Worm (Caenorhabditis elegans) whole organism, L1 larva: ENCODE data around the gene lys-6.
A peak's percentile ranks its signal among the peaks of the same experiment; 100 is the strongest.

Experiments
- Y116A8C.19 ChIP-seq: sonication (generic microtip); optimal IDR thresholded peaks from 2 replicates; lab custom pipeline; 2016; ENCODE audit warnings: missing compliant biosample characterization, missing genetic modification characterization, borderline replicate concordance
- alr-1 ChIP-seq: fragments of 200-800 bp; sonication (Bioruptor generic); optimal IDR thresholded peaks from 2 replicates; lab custom pipeline; 2018; ENCODE audit warnings: borderline replicate concordance, mild to moderate bottlenecking, missing genetic modification characterization, missing compliant biosample characterization
- ama-1 ChIP-seq: fragments of 150-350 bp; optimal IDR thresholded peaks from 2 replicates; lab custom pipeline; 2014
- ceh-8 ChIP-seq: fragments of 200-800 bp; sonication (Bioruptor generic); optimal IDR thresholded peaks from 2 replicates; lab custom pipeline; 2018; ENCODE audit warnings: mild to moderate bottlenecking, missing genetic modification characterization, moderate library complexity, missing compliant biosample characterization
- ceh-82 ChIP-seq, 3 experiments: fragments of 150-350 bp in 1 of 3; sonication (generic microtip) in 2 of 3; optimal IDR thresholded peaks; 2 replicates each; lab custom pipeline; 2014 to 2017; ENCODE audit warnings: missing biosample characterization in 3 of 3, missing genetic modification characterization in 3 of 3
- ceh-90 ChIP-seq: sonication (generic microtip); optimal IDR thresholded peaks from 2 replicates; lab custom pipeline; 2016; ENCODE audit warnings: missing genetic modification characterization, missing compliant biosample characterization
- dsc-1 ChIP-seq: sonication (generic microtip); optimal IDR thresholded peaks from 2 replicates; lab custom pipeline; 2016; ENCODE audit warnings: mild to moderate bottlenecking, missing genetic modification characterization, missing compliant biosample characterization
- efl-1 ChIP-seq, 4 experiments: fragments of 150-350 bp; optimal IDR thresholded peaks in 3 of 4; peaks in 1 of 4; 1 replicate in 1 of 4; 2 replicates in 3 of 4; lab custom pipeline; 2014; ENCODE audit warnings: missing biosample characterization in 2 of 4, missing genetic modification characterization in 2 of 4, missing genetic modification reagents in 2 of 4
- egl-13 ChIP-seq: sonication (generic microtip); optimal IDR thresholded peaks from 2 replicates; lab custom pipeline; 2016; ENCODE audit warnings: missing genotype, missing genetic modification reagents, missing genetic modification characterization, missing compliant biosample characterization
- elt-2 ChIP-seq: sonication (generic microtip); optimal IDR thresholded peaks from 2 replicates; lab custom pipeline; 2016; ENCODE audit warnings: missing genetic modification characterization, mild to moderate bottlenecking, inconsistent platforms, missing compliant biosample characterization, missing genetic modification reagents
- elt-3 ChIP-seq, 6 experiments: fragments of 150-350 bp in 1 of 6; sonication (generic microtip); optimal IDR thresholded peaks; 2 replicates each; lab custom pipeline; 2017 to 2018; ENCODE audit warnings: missing biosample characterization in 6 of 6, missing genetic modification characterization in 6 of 6, inconsistent platforms in 1 of 6
- hlh-17 ChIP-seq: fragments of 200-800 bp; sonication (Bioruptor generic); optimal IDR thresholded peaks from 2 replicates; lab custom pipeline; 2018; ENCODE audit warnings: missing genetic modification characterization, mild to moderate bottlenecking, missing compliant biosample characterization, moderate library complexity, borderline replicate concordance
- hlh-4 ChIP-seq: sonication (generic microtip); optimal IDR thresholded peaks from 2 replicates; lab custom pipeline; 2016; ENCODE audit warnings: mild to moderate bottlenecking, missing genetic modification characterization, missing compliant biosample characterization
- hpl-2 ChIP-seq: fragments of 150-350 bp; optimal IDR thresholded peaks from 2 replicates; lab custom pipeline; 2014; ENCODE audit warnings: missing biosample characterization, missing genetic modification reagents, missing genetic modification characterization
- lin-14 ChIP-seq: fragments of 200-800 bp; sonication (Bioruptor generic); optimal IDR thresholded peaks from 2 replicates; lab custom pipeline; 2018; ENCODE audit warnings: mild to moderate bottlenecking, missing genetic modification characterization, moderate library complexity, missing compliant biosample characterization
- lin-35 ChIP-seq, 2 experiments: fragments of 150-350 bp; optimal IDR thresholded peaks; 2 replicates each; lab custom pipeline; 2014; ENCODE audit warnings: missing biosample characterization in 2 of 2, missing genetic modification characterization in 2 of 2, missing genetic modification reagents in 2 of 2
- lin-39 ChIP-seq: fragments of 150-350 bp; optimal IDR thresholded peaks from 2 replicates; lab custom pipeline; 2014; ENCODE audit warnings: missing biosample characterization, missing genetic modification reagents, missing genetic modification characterization
- lsy-2 ChIP-seq, 2 experiments: fragments of 150-350 bp; optimal IDR thresholded peaks; 2 replicates each; lab custom pipeline; 2014; ENCODE audit warnings: missing biosample characterization in 2 of 2, missing genetic modification characterization in 2 of 2
- mab-9 ChIP-seq: fragments of 200-800 bp; sonication (Bioruptor generic); IDR thresholded peaks from 2 replicates; pipeline ENCODE4 v1.3.6; 2022; ENCODE audit warnings: missing genetic modification reagents, missing genetic modification characterization, missing compliant biosample characterization
- mep-1 ChIP-seq: fragments of 150-350 bp; optimal IDR thresholded peaks from 2 replicates; lab custom pipeline; 2014; ENCODE audit warnings: missing biosample characterization, missing genetic modification characterization
- nhr-12 ChIP-seq: sonication (generic microtip); optimal IDR thresholded peaks from 2 replicates; lab custom pipeline; 2017; ENCODE audit warnings: missing biosample characterization, missing genetic modification characterization
- nhr-47 ChIP-seq: sonication (generic microtip); optimal IDR thresholded peaks from 2 replicates; lab custom pipeline; 2016; ENCODE audit warnings: mild to moderate bottlenecking, missing genetic modification characterization, moderate library complexity, missing compliant biosample characterization
- nhr-71 ChIP-seq: sonication (generic microtip); optimal IDR thresholded peaks from 2 replicates; lab custom pipeline; 2016; ENCODE audit warnings: mild to moderate bottlenecking, missing genetic modification characterization, moderate library complexity, missing compliant biosample characterization
- nhr-76 ChIP-seq: sonication (generic microtip); optimal IDR thresholded peaks from 2 replicates; lab custom pipeline; 2017; ENCODE audit warnings: missing biosample characterization, missing genetic modification characterization
- nhr-85 ChIP-seq: sonication (generic microtip); peaks from one replicate; lab custom pipeline; 2016; ENCODE audit warnings: missing genetic modification characterization, inconsistent platforms, missing compliant biosample characterization
- pag-3 ChIP-seq: sonication (generic microtip); optimal IDR thresholded peaks from 2 replicates; lab custom pipeline; 2017; ENCODE audit warnings: missing genetic modification characterization, mild to moderate bottlenecking, missing compliant biosample characterization, antibody characterized with exemption, borderline replicate concordance; ENCODE audit not compliant: insufficient read depth
- pqm-1 ChIP-seq: sonication (generic microtip); optimal IDR thresholded peaks from 3 replicates; lab custom pipeline; 2017; ENCODE audit warnings: missing biosample characterization, missing genetic modification characterization
- rnt-1 ChIP-seq: sonication (generic microtip); optimal IDR thresholded peaks from 2 replicates; lab custom pipeline; 2016; ENCODE audit warnings: mild to moderate bottlenecking, missing genetic modification characterization, moderate library complexity, missing compliant biosample characterization
- skn-1 ChIP-seq: fragments of 150-350 bp; optimal IDR thresholded peaks from 2 replicates; lab custom pipeline; 2014; ENCODE audit warnings: missing biosample characterization, missing genetic modification characterization
- snpc-4 ChIP-seq: fragments of 150-350 bp; optimal IDR thresholded peaks from 2 replicates; lab custom pipeline; 2014; ENCODE audit warnings: missing biosample characterization, missing genetic modification characterization
- sox-4 ChIP-seq: sonication (generic microtip); optimal IDR thresholded peaks from 2 replicates; lab custom pipeline; 2016; ENCODE audit warnings: missing genetic modification characterization, missing compliant biosample characterization
- sptf-1 ChIP-seq: fragments of 150-350 bp; optimal IDR thresholded peaks from 2 replicates; lab custom pipeline; 2014; ENCODE audit warnings: missing biosample characterization, missing genetic modification characterization
- swsn-7 ChIP-seq: sonication (generic microtip); optimal IDR thresholded peaks from 2 replicates; lab custom pipeline; 2016; ENCODE audit warnings: missing genetic modification characterization, missing compliant biosample characterization
- tlp-1 ChIP-seq: fragments of 150-350 bp; optimal IDR thresholded peaks from 2 replicates; lab custom pipeline; 2014; ENCODE audit warnings: missing biosample characterization, missing genetic modification characterization
- xbp-1 ChIP-seq: sonication (generic microtip); optimal IDR thresholded peaks from 2 replicates; lab custom pipeline; 2016; ENCODE audit warnings: missing genetic modification characterization, missing compliant biosample characterization

The lys-6 gene

DNA sequence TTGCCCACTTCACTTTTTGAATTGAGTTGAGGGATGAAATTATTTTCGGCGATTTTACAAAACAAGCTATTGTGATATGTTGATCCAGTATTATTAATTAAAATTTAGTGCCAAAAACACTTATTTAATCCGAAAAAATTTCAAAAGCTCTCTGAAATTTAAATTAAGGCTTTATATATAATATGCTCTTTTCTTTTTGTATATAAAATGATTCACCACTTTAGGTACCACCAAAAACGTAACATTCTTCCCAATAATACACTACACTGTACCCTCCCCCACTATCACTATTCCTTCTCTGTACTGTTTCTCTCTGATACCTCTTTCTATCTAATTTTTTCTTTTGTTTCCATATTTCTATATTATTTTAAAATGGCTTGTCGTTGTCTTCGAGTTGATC, 16.1 kb upstream of the lys-6 start, which contains the start of gene prx-2:
Gene prx-2, plus strand, starts transcription at position 301 of the 400 bp plus-strand sequence.
- no peak for TF ChIP-seq mep-1 (tag; lab: Kevin White, UChicago)
- no peak for TF ChIP-seq ceh-90 (tag; lab: Kevin White, UChicago)
- no peak for TF ChIP-seq pag-3 (tag; lab: Kevin White, UChicago)
- TF ChIP-seq lin-39 (tag; lab: Kevin White, UChicago), result no peak
- TF ChIP-seq efl-1 (optimal IDR thresholded peaks at IDR 0.05; lab: Kevin White, UChicago), result no peak
- TF ChIP-seq efl-1 (GFP tag; optimal IDR thresholded peaks at IDR 0.05 in 1 of 2; lab: Kevin White, UChicago), result no peak
- TF ChIP-seq nhr-85, result no peak
- no peak for TF ChIP-seq alr-1
- no peak for TF ChIP-seq skn-1 (tag; lab: Kevin White, UChicago)
- TF ChIP-seq hlh-17, result no peak
- TF ChIP-seq lin-35 (GFP tag; optimal IDR thresholded peaks at IDR 0.05; lab: Kevin White, UChicago), result no peak
- no peak for TF ChIP-seq nhr-76 (tag; lab: Kevin White, UChicago)
- no peak for TF ChIP-seq Y116A8C.19 (tag; lab: Kevin White, UChicago)
- no peak for TF ChIP-seq sptf-1 (tag; lab: Kevin White, UChicago)
- TF ChIP-seq hpl-2 (GFP tag; lab: Kevin White, UChicago), result no peak
- no peak for TF ChIP-seq elt-3 (tag; optimal IDR thresholded peaks at IDR 0.05; lab: Kevin White, UChicago)

DNA sequence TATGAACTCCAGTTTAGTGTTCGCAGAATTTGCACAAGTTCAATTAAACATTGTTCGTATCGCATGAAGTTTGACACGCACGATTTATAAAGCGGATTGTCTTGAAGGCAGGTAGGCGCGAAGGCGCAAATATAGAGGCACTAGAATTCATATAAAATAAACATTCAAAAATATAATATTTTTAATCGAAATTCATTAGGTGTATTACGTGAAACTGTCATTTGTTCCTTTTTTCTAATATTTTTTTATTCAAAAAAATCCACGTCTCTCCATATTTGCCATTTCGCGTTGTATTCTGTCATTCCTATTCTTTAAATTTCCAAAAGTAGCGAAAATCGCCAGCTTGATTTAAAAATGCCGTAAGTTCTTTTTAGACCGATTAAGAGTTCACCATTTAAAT, 14.1 kb upstream of the lys-6 start, which contains the start of gene ZK809.1:
Gene ZK809.1, plus strand, starts transcription at position 301 of the 400 bp plus-strand sequence.
- TF ChIP-seq ceh-90 (tag; lab: Kevin White, UChicago), result no peak
- no peak for TF ChIP-seq nhr-47 (tag; lab: Kevin White, UChicago)
- no peak for TF ChIP-seq efl-1 (optimal IDR thresholded peaks at IDR 0.05; lab: Kevin White, UChicago)
- no peak for TF ChIP-seq efl-1 (GFP tag; optimal IDR thresholded peaks at IDR 0.05 in 1 of 2; lab: Kevin White, UChicago)

DNA sequence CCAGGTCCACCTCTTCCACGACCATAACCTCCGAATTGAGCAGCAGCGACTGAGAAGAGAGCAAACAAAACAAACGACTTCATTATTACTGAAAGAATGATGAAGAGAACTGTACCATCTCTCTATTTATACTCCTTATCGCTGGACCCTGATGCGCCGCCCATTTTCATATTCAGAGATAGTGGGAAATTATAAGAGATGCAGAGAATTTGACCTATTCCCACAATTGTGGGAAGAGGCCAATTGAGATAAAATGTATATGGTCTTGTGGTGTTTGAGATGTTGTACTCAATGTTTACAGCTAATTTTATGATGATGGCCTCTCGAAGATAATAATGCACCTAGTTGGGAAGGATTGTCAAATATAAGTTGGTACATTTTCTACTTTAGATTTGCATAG, 13.2 kb upstream of the lys-6 start, which contains the start of gene ttr-50:
Gene ttr-50, minus strand, starts transcription at position 101 of the 400 bp plus-strand sequence.
- TF ChIP-seq egl-13 (tag; lab: Kevin White, UChicago) (no peak), pqm-1 (tag; lab: Kevin White, UChicago) (no peak), tlp-1 (tag; lab: Kevin White, UChicago) (no peak), lsy-2 (tag; optimal IDR thresholded peaks at IDR 0.05; lab: Kevin White, UChicago) (no peak), skn-1 (tag; lab: Kevin White, UChicago) (no peak), dsc-1 (tag; lab: Kevin White, UChicago) (no peak), lin-39 (tag; lab: Kevin White, UChicago) (no peak), ceh-8 (GFP tag; lab: Kevin White, UChicago) (no peak), lin-35 (GFP tag; optimal IDR thresholded peaks at IDR 0.05; lab: Kevin White, UChicago) (no peak), nhr-12 (no peak), snpc-4 (no peak), xbp-1 (tag; lab: Kevin White, UChicago) (no peak)

DNA sequence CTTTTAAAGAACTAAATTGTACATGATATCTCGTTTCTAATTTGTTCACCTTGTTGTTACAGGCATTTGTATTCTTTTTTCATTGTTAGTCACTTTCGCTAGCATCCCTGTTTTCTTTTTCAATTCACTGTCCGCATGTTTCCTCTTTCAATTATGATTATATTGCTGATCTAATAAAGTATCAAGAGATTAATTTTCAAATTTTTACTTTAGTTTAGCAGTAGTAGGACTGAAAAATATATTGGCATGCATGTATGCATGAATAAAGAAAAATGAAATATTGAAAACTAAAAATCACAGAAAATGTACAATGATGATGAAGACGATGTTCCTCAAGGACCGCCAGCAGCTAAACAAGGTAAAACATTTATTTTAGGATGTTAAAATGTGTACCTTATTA, 10.3 kb upstream of the lys-6 start, which contains the start of gene rbm-17:
Gene rbm-17, plus strand, starts transcription at position 301 of the 400 bp plus-strand sequence.
- TF ChIP-seq ama-1 (lab: Kevin White, UChicago) (no peak), hlh-4 (no peak), ceh-90 (tag; lab: Kevin White, UChicago) (no peak), Y116A8C.19 (tag; lab: Kevin White, UChicago) (no peak), snpc-4 (no peak), ceh-82 (tag; optimal IDR thresholded peaks at IDR 0.05; lab: Kevin White, UChicago) (no peak), mab-9 (no peak), swsn-7 (tag; lab: Kevin White, UChicago) (no peak), sox-4 (tag; lab: Kevin White, UChicago) (no peak), nhr-71 (tag; lab: Kevin White, UChicago) (peak; percentile 14), rnt-1 (tag; lab: Kevin White, UChicago) (no peak), lin-35 (GFP tag; optimal IDR thresholded peaks at IDR 0.05; lab: Kevin White, UChicago) (no peak), lin-14 (GFP tag; lab: Kevin White, UChicago) (no peak), elt-2 (tag; lab: Kevin White, UChicago) (peak; percentile 9)
